Worm (Caenorhabditis elegans) whole organism, L1 larva: Measurements from ENCODE around the gene F37B4.15.

Experiments
- aly-2 ChIP-seq: fragments of 150-350 bp; optimal IDR thresholded peaks from 2 replicates; lab custom pipeline; 2014; ENCODE audit warnings: missing biosample characterization, missing genetic modification characterization
- egl-13 ChIP-seq: sonication (generic microtip); optimal IDR thresholded peaks from 2 replicates; lab custom pipeline; 2016; ENCODE audit warnings: missing genotype, missing genetic modification reagents, missing genetic modification characterization, missing compliant biosample characterization
- fkh-10 ChIP-seq: sonication (generic microtip); optimal IDR thresholded peaks from 2 replicates; lab custom pipeline; 2017; ENCODE audit warnings: missing biosample characterization, missing genetic modification reagents, missing genetic modification characterization
- fos-1 ChIP-seq: fragments of 150-350 bp; optimal IDR thresholded peaks from 2 replicates; lab custom pipeline; 2014; ENCODE audit warnings: missing biosample characterization, missing genetic modification characterization
- hlh-17 ChIP-seq: fragments of 200-800 bp; sonication (Bioruptor generic); optimal IDR thresholded peaks from 2 replicates; lab custom pipeline; 2018; ENCODE audit warnings: missing genetic modification characterization, mild to moderate bottlenecking, missing compliant biosample characterization, moderate library complexity, borderline replicate concordance
- mab-9 ChIP-seq: fragments of 200-800 bp; sonication (Bioruptor generic); IDR thresholded peaks from 2 replicates; pipeline ENCODE4 v1.3.6; 2022; ENCODE audit warnings: missing genetic modification reagents, missing genetic modification characterization, missing compliant biosample characterization
- mef-2 ChIP-seq: fragments of 150-350 bp; optimal IDR thresholded peaks from 2 replicates; lab custom pipeline; 2014; ENCODE audit warnings: missing biosample characterization, missing genetic modification characterization
- mep-1 ChIP-seq: fragments of 150-350 bp; optimal IDR thresholded peaks from 2 replicates; lab custom pipeline; 2014; ENCODE audit warnings: missing biosample characterization, missing genetic modification characterization
- nhr-20 ChIP-seq: sonication (generic microtip); optimal IDR thresholded peaks from 2 replicates; lab custom pipeline; 2016; ENCODE audit warnings: mild to moderate bottlenecking, missing genetic modification characterization, missing compliant biosample characterization
- nhr-237 ChIP-seq: fragments of 150-350 bp; optimal IDR thresholded peaks from 2 replicates; lab custom pipeline; 2014; ENCODE audit warnings: missing biosample characterization, missing genetic modification characterization
- nhr-84 ChIP-seq: sonication (generic microtip); optimal IDR thresholded peaks from 2 replicates; lab custom pipeline; 2017; ENCODE audit warnings: missing biosample characterization, missing genetic modification characterization

DNA sequence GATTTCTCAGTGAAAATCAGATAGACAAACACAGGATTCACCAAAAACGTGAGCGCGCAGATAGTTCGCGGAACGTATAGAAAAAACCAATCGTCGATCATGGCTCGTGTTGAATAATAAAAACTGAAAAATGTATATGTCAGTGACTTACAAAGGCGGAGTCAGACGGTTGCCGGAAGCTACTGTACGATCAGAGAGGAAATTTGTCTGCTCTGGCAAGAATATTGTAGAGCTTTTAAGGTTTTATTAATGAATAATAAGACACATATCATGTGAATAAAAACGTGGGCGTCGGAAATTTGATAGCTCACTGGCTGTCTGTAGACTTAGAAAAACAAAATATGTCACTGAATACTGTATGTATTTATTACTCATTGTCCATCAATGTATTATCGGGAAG lies 36.6 kb upstream of the F37B4.15 start, which contains the start of gene srj-57:
- TF ChIP-seq egl-13 (tag; lab: Kevin White, UChicago) = no peak
- TF ChIP-seq fkh-10 = no peak
- TF ChIP-seq mep-1 (tag; lab: Kevin White, UChicago) = no peak
- no peak for TF ChIP-seq hlh-17 (GFP tag; lab: Kevin White, UChicago)
- no peak for TF ChIP-seq nhr-237 (tag; lab: Kevin White, UChicago)
- TF ChIP-seq mab-9 = no peak
- no peak for TF ChIP-seq nhr-20 (tag; lab: Kevin White, UChicago)
- no peak for TF ChIP-seq aly-2 (tag; lab: Kevin White, UChicago)
- TF ChIP-seq fos-1 (tag; lab: Kevin White, UChicago) = no peak
- no peak for TF ChIP-seq nhr-84 (tag; lab: Kevin White, UChicago)
- TF ChIP-seq mef-2 (tag; lab: Kevin White, UChicago) = no peak
